Worm (Caenorhabditis elegans) whole organism, mixed stage, embryonic: ENCODE results near the gene clec-243.

Experiments
- ceh-43 ChIP-seq: fragments of 200-800 bp; sonication (Bioruptor generic); optimal IDR thresholded peaks from 2 replicates; lab custom pipeline; 2018; ENCODE audit warnings: mild to moderate bottlenecking, missing genetic modification characterization, moderate library complexity, missing compliant biosample characterization
- lin-32 ChIP-seq: fragments of 200-800 bp; sonication (Bioruptor generic); optimal IDR thresholded peaks from 2 replicates; lab custom pipeline; 2018; ENCODE audit warnings: mild to moderate bottlenecking, missing genetic modification characterization, missing compliant biosample characterization
- nhr-12 ChIP-seq: fragments of 150-350 bp; optimal IDR thresholded peaks from 2 replicates; lab custom pipeline; 2014; ENCODE audit warnings: missing biosample characterization, missing genetic modification characterization
- nhr-28 ChIP-seq: fragments of 150-350 bp; optimal IDR thresholded peaks from 2 replicates; lab custom pipeline; 2014; ENCODE audit warnings: missing biosample characterization, missing genetic modification characterization
- unc-120 ChIP-seq: sonication (generic microtip); optimal IDR thresholded peaks from 2 replicates; lab custom pipeline; 2017; ENCODE audit warnings: missing genetic modification characterization, missing compliant biosample characterization; ENCODE audit not compliant: poor library complexity, severe bottlenecking
- ztf-11 ChIP-seq: fragments of 150-350 bp; optimal IDR thresholded peaks from 2 replicates; lab custom pipeline; 2014; ENCODE audit warnings: missing biosample characterization, missing genetic modification characterization

ce11 chrV:17208045-17208444 lies 40.8 kb downstream of the clec-243 start, which contains the start of gene Y68A4A.13:
- TF ChIP-seq nhr-12 (tag; lab: Kevin White, UChicago) (no peak), unc-120 (tag; lab: Kevin White, UChicago) (no peak), nhr-28 (no peak), ztf-11 (no peak), ceh-43 (GFP tag; lab: Kevin White, UChicago) (no peak), lin-32 (no peak)
